Fruit fly (Drosophila melanogaster) whole organism, embryonic: Measurements from ENCODE around the gene KFase.

ENCODE experiments used
- Ada2b ChIP-seq: fragments of 200-800 bp; sonication (Bioruptor generic); IDR thresholded peaks from 2 replicates; pipeline ENCODE4 v1.3.6; 2022; ENCODE audit warnings: missing biosample characterization, missing genetic modification characterization
- Awh ChIP-seq: fragments of 200-800 bp; sonication (Bioruptor generic); IDR thresholded peaks from 2 replicates; pipeline ENCODE4, ENCODE4 v1.3.6; 2022; ENCODE audit warnings: missing biosample characterization, missing genetic modification characterization
- C15 ChIP-seq: fragments of 200-800 bp; sonication (Bioruptor generic); IDR thresholded peaks from 3 replicates; pipeline ENCODE4 v1.3.6; 2022; ENCODE audit warnings: missing biosample characterization, missing genetic modification characterization
- CG10209 ChIP-seq: fragments of 200-800 bp; sonication (Bioruptor generic); optimal IDR thresholded peaks from 3 replicates; lab custom pipeline; 2017; ENCODE audit warnings: missing biosample characterization, mild to moderate bottlenecking, missing genetic modification characterization, missing genetic modification reagents
- CG11398 ChIP-seq: fragments of 200-800 bp; sonication (Bioruptor generic); optimal IDR thresholded peaks from 2 replicates; lab custom pipeline; 2016; ENCODE audit warnings: missing biosample characterization, missing genetic modification characterization
- CG14014 ChIP-seq: fragments of 200-800 bp; sonication (Bioruptor generic); IDR thresholded peaks from 2 replicates; pipeline ENCODE4 v1.3.6; 2022; ENCODE audit warnings: missing biosample characterization, missing genetic modification characterization
- CG15269 ChIP-seq: fragments of 200-800 bp; sonication (Bioruptor generic); optimal IDR thresholded peaks from 2 replicates; lab custom pipeline; 2018; ENCODE audit warnings: missing biosample characterization, mild to moderate bottlenecking, missing genetic modification characterization, moderate library complexity
- CG15479 ChIP-seq: fragments of 200-800 bp; sonication (Bioruptor generic); optimal IDR thresholded peaks from 3 replicates; lab custom pipeline; 2019; ENCODE audit warnings: missing biosample characterization, mild to moderate bottlenecking, missing genetic modification characterization, moderate library complexity
- CG1602 ChIP-seq: fragments of 200-800 bp; sonication (Bioruptor generic); optimal IDR thresholded peaks from 3 replicates; lab custom pipeline; 2016; ENCODE audit warnings: missing biosample characterization, missing genetic modification characterization
- CG1647 ChIP-seq: fragments of 200-800 bp; sonication (Bioruptor generic); optimal IDR thresholded peaks from 3 replicates; lab custom pipeline; 2016; ENCODE audit warnings: missing biosample characterization, missing genetic modification characterization
- CG17328 ChIP-seq: fragments of 200-800 bp; sonication (Bioruptor generic); IDR thresholded peaks from 2 replicates; pipeline ENCODE4 v1.3.6; 2022; ENCODE audit warnings: missing biosample characterization, missing genetic modification characterization
- CG2889 ChIP-seq: fragments of 200-800 bp; sonication (Bioruptor generic); IDR thresholded peaks from 3 replicates; pipeline ENCODE4 v1.3.6; 2022; ENCODE audit warnings: missing biosample characterization, missing genetic modification characterization
- CG30020 ChIP-seq: fragments of 200-800 bp; optimal IDR thresholded peaks from 2 replicates; lab custom pipeline; 2019; ENCODE audit warnings: missing biosample characterization, mild to moderate bottlenecking, missing genetic modification characterization, moderate library complexity
- CG31365 ChIP-seq: fragments of 200-800 bp; sonication (Bioruptor generic); optimal IDR thresholded peaks from 2 replicates; lab custom pipeline; 2018; ENCODE audit warnings: missing biosample characterization, mild to moderate bottlenecking, missing genetic modification characterization
- CG31441 ChIP-seq: fragments of 200-800 bp; sonication (Bioruptor generic); IDR thresholded peaks from 2 replicates; pipeline ENCODE4 v1.3.6; 2022; ENCODE audit warnings: missing biosample characterization, missing genetic modification characterization
- CG4360 ChIP-seq: fragments of 200-800 bp; sonication (Bioruptor generic); IDR thresholded peaks from 2 replicates; pipeline ENCODE4 v1.3.6; 2022; ENCODE audit warnings: missing biosample characterization, missing genetic modification characterization
- CG4424 ChIP-seq: fragments of 200-800 bp; sonication (Bioruptor generic); optimal IDR thresholded peaks from 3 replicates; lab custom pipeline; 2016; ENCODE audit warnings: missing biosample characterization, missing genetic modification characterization
- CG6689 ChIP-seq: fragments of 200-800 bp; sonication (Bioruptor generic); IDR thresholded peaks from 2 replicates; pipeline ENCODE4 v1.3.6; 2022; ENCODE audit warnings: missing biosample characterization, missing genetic modification characterization
- CG8089 ChIP-seq: fragments of 200-800 bp; sonication (Bioruptor generic); optimal IDR thresholded peaks from 3 replicates; lab custom pipeline; 2016; ENCODE audit warnings: missing biosample characterization, missing genetic modification characterization
- CG8478 ChIP-seq: fragments of >200 bp; optimal IDR thresholded peaks from 2 replicates; lab custom pipeline; 2018
- CrebB ChIP-seq: fragments of 200-800 bp; sonication (Bioruptor generic); optimal IDR thresholded peaks from 3 replicates; lab custom pipeline; 2018; ENCODE audit warnings: missing biosample characterization, mild to moderate bottlenecking, missing genetic modification characterization
- Dbx ChIP-seq: fragments of 200-800 bp; sonication (Bioruptor generic); IDR thresholded peaks from 3 replicates; pipeline ENCODE4 v1.3.6; 2022; ENCODE audit warnings: missing biosample characterization, missing genetic modification characterization
- Dfd ChIP-seq, 2 experiments: fragments of >200 bp; optimal IDR thresholded peaks; 2 replicates each; lab custom pipeline; 2017; ENCODE audit warnings: missing biosample characterization in 2 of 2, missing genetic modification characterization in 2 of 2
- Drgx ChIP-seq: fragments of 200-800 bp; sonication (Bioruptor generic); IDR thresholded peaks from 2 replicates; pipeline ENCODE4 v1.3.6; 2022; ENCODE audit warnings: missing biosample characterization, missing genetic modification characterization
- Fer3 ChIP-seq: fragments of 200-800 bp; sonication (Bioruptor generic); optimal IDR thresholded peaks from 2 replicates; lab custom pipeline; 2018; ENCODE audit warnings: missing biosample characterization, mild to moderate bottlenecking, missing genetic modification characterization, moderate library complexity
- MESR4 ChIP-seq: fragments of 200-800 bp; sonication (Bioruptor generic); optimal IDR thresholded peaks from 2 replicates; lab custom pipeline; 2018; ENCODE audit warnings: missing biosample characterization, mild to moderate bottlenecking, missing genetic modification characterization, moderate library complexity
- Med ChIP-seq: fragments of 200-800 bp; sonication (Bioruptor generic); peaks from one replicate; lab custom pipeline; 2016; ENCODE audit warnings: missing biosample characterization, missing genetic modification characterization, mild to moderate bottlenecking, inconsistent platforms, moderate library complexity
- Mes4 ChIP-seq: fragments of 200-800 bp; sonication (Bioruptor generic); optimal IDR thresholded peaks from 2 replicates; lab custom pipeline; 2016; ENCODE audit warnings: missing biosample characterization, missing genetic modification characterization
- Mrtf ChIP-seq: fragments of 200-800 bp; sonication (Bioruptor generic); IDR thresholded peaks from 3 replicates; pipeline ENCODE4 v1.3.6; 2022; ENCODE audit warnings: missing biosample characterization, missing genetic modification characterization
- NC2α ChIP-seq: fragments of 200-800 bp; sonication (Bioruptor generic); optimal IDR thresholded peaks from 2 replicates; lab custom pipeline; 2016; ENCODE audit warnings: missing biosample characterization, missing genetic modification characterization
- PHDP ChIP-seq: fragments of 200-800 bp; sonication (Bioruptor generic); optimal IDR thresholded peaks from 3 replicates; lab custom pipeline; 2018; ENCODE audit warnings: missing biosample characterization, mild to moderate bottlenecking, missing genetic modification characterization, moderate library complexity
- Ptx1 ChIP-seq: fragments of 200-800 bp; sonication (Bioruptor generic); IDR thresholded peaks from 2 replicates; pipeline ENCODE4 v1.3.6; 2022; ENCODE audit warnings: missing biosample characterization, missing genetic modification characterization
- ap ChIP-seq: fragments of 200-800 bp; sonication (Bioruptor generic); IDR thresholded peaks from 2 replicates; pipeline ENCODE4 v1.3.6; 2022; ENCODE audit warnings: missing biosample characterization, missing genetic modification characterization
- br ChIP-seq: fragments of >200 bp; optimal IDR thresholded peaks from 2 replicates; lab custom pipeline; 2017
- btn ChIP-seq: fragments of 200-800 bp; sonication (Bioruptor generic); optimal IDR thresholded peaks from 2 replicates; lab custom pipeline; 2016; ENCODE audit warnings: missing biosample characterization, missing genetic modification characterization
- ci ChIP-seq: fragments of 200-800 bp; sonication (Bioruptor generic); IDR thresholded peaks from 3 replicates; pipeline ENCODE4 v1.3.6; 2022; ENCODE audit warnings: missing biosample characterization, missing genetic modification characterization
- dan ChIP-seq: fragments of 200-800 bp; sonication (Bioruptor generic); IDR thresholded peaks from 2 replicates; pipeline ENCODE4 v1.3.6; 2022; ENCODE audit warnings: missing biosample characterization, missing genetic modification characterization
- gce ChIP-seq: fragments of 200-800 bp; sonication (Bioruptor generic); IDR thresholded peaks from 3 replicates; pipeline ENCODE4 v1.3.6; 2022; ENCODE audit warnings: missing biosample characterization, missing genetic modification characterization
- grn ChIP-seq: fragments of 200-800 bp; sonication (Bioruptor generic); optimal IDR thresholded peaks from 3 replicates; lab custom pipeline; 2017; ENCODE audit warnings: missing biosample characterization, missing genetic modification characterization
- gt ChIP-seq: fragments of 200-800 bp; sonication (Bioruptor generic); IDR thresholded peaks from 2 replicates; pipeline ENCODE4 v1.3.6; 2022; ENCODE audit warnings: missing biosample characterization, missing genetic modification characterization
- jigr1 ChIP-seq: fragments of 200-800 bp; sonication (Bioruptor generic); IDR thresholded peaks from 3 replicates; pipeline ENCODE4 v1.3.6; 2022; ENCODE audit warnings: missing biosample characterization, missing genetic modification characterization
- jing ChIP-seq: fragments of 200-800 bp; sonication (Bioruptor generic); optimal IDR thresholded peaks from 2 replicates; lab custom pipeline; 2018; ENCODE audit warnings: missing biosample characterization, mild to moderate bottlenecking, missing genetic modification characterization
- jumu ChIP-seq: fragments of 200-800 bp; sonication (Bioruptor generic); optimal IDR thresholded peaks from 3 replicates; lab custom pipeline; 2016; ENCODE audit warnings: missing biosample characterization, missing genetic modification characterization
- lab ChIP-seq: fragments of 200-800 bp; sonication (Bioruptor generic); optimal IDR thresholded peaks from 3 replicates; lab custom pipeline; 2017; ENCODE audit warnings: missing biosample characterization, missing genetic modification characterization, mild to moderate bottlenecking, moderate library complexity, missing genetic modification reagents
- pb ChIP-seq: fragments of 200-800 bp; sonication (Bioruptor generic); optimal IDR thresholded peaks from 3 replicates; lab custom pipeline; 2016; ENCODE audit warnings: missing biosample characterization, missing genetic modification characterization
- prd ChIP-seq, 3 experiments: fragments of >200 bp in 2 of 3; fragments of 200-800 bp in 1 of 3; sonication (Bioruptor generic) in 1 of 3; optimal IDR thresholded peaks in 2 of 3; IDR thresholded peaks in 1 of 3; 2 replicates in 2 of 3; 3 replicates in 1 of 3; pipeline versions ENCODE4 v1.3.6 to Lab custom; 2017 to 2022; ENCODE audit warnings: missing biosample characterization in 1 of 3, missing genetic modification characterization in 1 of 3
- sd ChIP-seq: fragments of 200-800 bp; sonication (Bioruptor generic); optimal IDR thresholded peaks from 3 replicates; lab custom pipeline; 2018; ENCODE audit warnings: missing biosample characterization, mild to moderate bottlenecking, missing genetic modification characterization, moderate library complexity
- sens ChIP-seq: fragments of 200-800 bp; sonication (Bioruptor generic); peaks from one replicate; lab custom pipeline; 2016; ENCODE audit warnings: missing biosample characterization, missing genetic modification characterization
- sens-2 ChIP-seq: fragments of 200-800 bp; sonication (Bioruptor generic); IDR thresholded peaks from 2 replicates; pipeline ENCODE4 v1.3.6; 2022; ENCODE audit warnings: missing biosample characterization, missing genetic modification characterization
- sqz ChIP-seq: fragments of 200-800 bp; sonication (Bioruptor generic); optimal IDR thresholded peaks from 3 replicates; lab custom pipeline; 2018; ENCODE audit warnings: missing biosample characterization, mild to moderate bottlenecking, missing genetic modification characterization
- sr ChIP-seq: fragments of 200-800 bp; sonication (Bioruptor generic); IDR thresholded peaks from 3 replicates; pipeline ENCODE4 v1.3.6; 2022; ENCODE audit warnings: missing biosample characterization, missing genetic modification characterization
- yki ChIP-seq: fragments of >200 bp; optimal IDR thresholded peaks from 3 replicates; lab custom pipeline; 2018

KFase gene

DNA sequence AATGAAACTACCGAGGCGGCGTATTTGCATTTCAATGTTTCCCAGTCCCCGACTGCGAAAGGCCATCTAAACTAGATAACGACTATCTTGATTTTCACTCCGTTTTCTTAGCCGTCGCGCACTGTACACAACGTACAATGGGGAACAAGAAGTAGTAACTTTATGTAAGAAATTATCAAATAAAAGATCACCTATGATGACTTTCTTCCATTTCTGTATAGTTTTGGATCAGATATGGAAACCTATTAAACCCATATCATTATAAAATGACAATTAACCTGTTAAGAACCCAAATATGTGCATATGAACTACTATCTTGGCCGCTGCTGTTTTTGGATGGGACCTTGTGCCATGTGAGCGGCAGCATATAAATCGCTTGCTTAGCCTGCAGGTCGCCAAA is 24.3 kb downstream of the KFase start (continued):
- TF ChIP-seq gt (no peak), C15 (GFP tag; lab: Robert Waterston, UW) (no peak)

DNA sequence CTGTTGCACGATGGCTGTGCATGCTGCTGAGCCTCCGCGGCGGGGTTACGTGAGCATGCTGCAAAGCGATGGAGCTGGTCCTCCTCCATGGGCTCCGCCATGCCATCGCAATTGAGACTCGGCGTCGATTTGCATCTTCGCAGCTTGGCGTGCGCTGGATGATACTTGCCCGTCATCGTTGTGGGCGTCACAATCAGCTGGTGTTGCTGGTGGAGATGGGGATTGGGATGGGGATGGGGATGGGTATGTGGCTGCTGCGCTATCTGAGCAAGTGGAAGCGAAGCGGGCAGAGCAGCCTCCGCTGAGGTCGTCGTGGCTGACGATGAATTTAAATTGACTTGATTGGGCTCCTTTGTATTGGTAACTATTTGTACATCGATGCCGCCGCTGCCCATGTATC is 25.2 kb downstream of the KFase start:
- no peak for TF ChIP-seq NC2α
- TF ChIP-seq PHDP, result no peak
- peak; percentile 3 for TF ChIP-seq sens (GFP tag; lab: Kevin White, UChicago)
- TF ChIP-seq CG1647 (GFP tag; lab: Kevin White, UChicago), result no peak
- peak; percentile 34; the same call in 1 of the 3 replicates for TF ChIP-seq sr
- peak; percentile 66 for TF ChIP-seq CG8478 (lab: Kevin White, UChicago)
- TF ChIP-seq ci (GFP tag; lab: Robert Waterston, UW), result 0 out of 3 replicates have a peak, but pooled peaks have one; percentile 55
- no peak for TF ChIP-seq sens-2
- no peak for TF ChIP-seq Mrtf
- TF ChIP-seq CG30020 (tag; lab: Kevin White, UChicago), result no peak
- no peak for TF ChIP-seq Mes4 (GFP tag; lab: Kevin White, UChicago)
- no peak for TF ChIP-seq sqz (GFP tag; lab: Kevin White, UChicago)
- no peak for TF ChIP-seq CG31441
- no peak for TF ChIP-seq Dfd (GFP tag; optimal IDR thresholded peaks at IDR 0.05; lab: Kevin White, UChicago)
- TF ChIP-seq CG2889 (GFP tag; lab: Robert Waterston, UW), result 0 out of 3 replicates have a peak, but pooled peaks have one; percentile 14
- TF ChIP-seq CG15269 (tag; lab: Kevin White, UChicago), result no peak
- TF ChIP-seq jing, result no peak
- TF ChIP-seq CG15479 (GFP tag; lab: Kevin White, UChicago), result peak; percentile 49
- TF ChIP-seq Ada2b (GFP tag; lab: Robert Waterston, UW), result no peak
- TF ChIP-seq CG10209, result no peak
- no peak for TF ChIP-seq Ptx1 (GFP tag; lab: Robert Waterston, UW)
- TF ChIP-seq CG17328 (GFP tag; lab: Robert Waterston, UW), result no peak
- no peak for TF ChIP-seq jigr1 (GFP tag; lab: Robert Waterston, UW)
- no peak for TF ChIP-seq btn
- no peak for TF ChIP-seq pb (GFP tag; lab: Kevin White, UChicago)
- no peak for TF ChIP-seq CG1602 (GFP tag; lab: Kevin White, UChicago)
- no peak for TF ChIP-seq CG6689 (GFP tag; lab: Robert Waterston, UW)
- TF ChIP-seq CG14014 (GFP tag; lab: Robert Waterston, UW), result no peak
- no peak for TF ChIP-seq CG8089
- TF ChIP-seq lab (GFP tag; lab: Kevin White, UChicago), result no peak
- no peak for TF ChIP-seq yki (lab: Kevin White, UChicago)
- no peak for TF ChIP-seq CG4424 (GFP tag; lab: Kevin White, UChicago)
- no peak for TF ChIP-seq prd (optimal IDR thresholded peaks at IDR 0.05; lab: Kevin White, UChicago)
- TF ChIP-seq prd (GFP tag; IDR thresholded peaks at IDR 0.05; lab: Robert Waterston, UW), result 0 out of 3 replicates have a peak, but pooled peaks have one; percentile 24
- peak; percentile 30; the same call in 1 of the 2 replicates for TF ChIP-seq Awh (GFP tag; lab: Robert Waterston, UW)
- TF ChIP-seq ap (GFP tag; lab: Robert Waterston, UW), result no peak
- no peak for TF ChIP-seq grn
- peak; percentile 10 for TF ChIP-seq Med (GFP tag; lab: Kevin White, UChicago)
- no peak for TF ChIP-seq CG4360
- TF ChIP-seq br (lab: Kevin White, UChicago), result no peak
- no peak for TF ChIP-seq CrebB (tag; lab: Kevin White, UChicago)
- TF ChIP-seq CG31365 (tag; lab: Kevin White, UChicago), result no peak
- TF ChIP-seq MESR4 (GFP tag; lab: Kevin White, UChicago), result no peak
- no peak for TF ChIP-seq Fer3 (tag; lab: Kevin White, UChicago)
- TF ChIP-seq jumu (GFP tag; lab: Kevin White, UChicago), result no peak
- TF ChIP-seq Drgx (GFP tag; lab: Robert Waterston, UW), result peak; percentile 8; the same call in 1 of the 2 replicates
- TF ChIP-seq CG11398, result no peak
- no peak for TF ChIP-seq sd (tag; lab: Kevin White, UChicago)
- TF ChIP-seq gce, result no peak
- TF ChIP-seq dan (GFP tag; lab: Robert Waterston, UW), result no peak
- no peak for TF ChIP-seq Dbx (GFP tag; lab: Robert Waterston, UW)
